Fruit fly (Drosophila melanogaster) whole organism: Measurements from ENCODE around the gene tj.

Source experiments
- CG8478 ChIP-seq: fragments of >200 bp; optimal IDR thresholded peaks from 2 replicates; lab custom pipeline; 2018; ENCODE audit warnings: inconsistent platforms
- EcR ChIP-seq, 2 experiments: fragments of >200 bp; optimal IDR thresholded peaks; 2 replicates each; lab custom pipeline; 2017; ENCODE audit warnings: missing biosample characterization in 2 of 2, missing genetic modification characterization in 2 of 2, missing genetic modification reagents in 2 of 2
- pan ChIP-seq: fragments of >200 bp; optimal IDR thresholded peaks from 2 replicates; lab custom pipeline; 2017
- psq ChIP-seq: fragments of >200 bp; optimal IDR thresholded peaks from 2 replicates; lab custom pipeline; 2017
- usp ChIP-seq: fragments of >200 bp; optimal IDR thresholded peaks from 2 replicates; lab custom pipeline; 2017; ENCODE audit warnings: missing biosample characterization, missing genetic modification characterization, mixed read lengths

DNA sequence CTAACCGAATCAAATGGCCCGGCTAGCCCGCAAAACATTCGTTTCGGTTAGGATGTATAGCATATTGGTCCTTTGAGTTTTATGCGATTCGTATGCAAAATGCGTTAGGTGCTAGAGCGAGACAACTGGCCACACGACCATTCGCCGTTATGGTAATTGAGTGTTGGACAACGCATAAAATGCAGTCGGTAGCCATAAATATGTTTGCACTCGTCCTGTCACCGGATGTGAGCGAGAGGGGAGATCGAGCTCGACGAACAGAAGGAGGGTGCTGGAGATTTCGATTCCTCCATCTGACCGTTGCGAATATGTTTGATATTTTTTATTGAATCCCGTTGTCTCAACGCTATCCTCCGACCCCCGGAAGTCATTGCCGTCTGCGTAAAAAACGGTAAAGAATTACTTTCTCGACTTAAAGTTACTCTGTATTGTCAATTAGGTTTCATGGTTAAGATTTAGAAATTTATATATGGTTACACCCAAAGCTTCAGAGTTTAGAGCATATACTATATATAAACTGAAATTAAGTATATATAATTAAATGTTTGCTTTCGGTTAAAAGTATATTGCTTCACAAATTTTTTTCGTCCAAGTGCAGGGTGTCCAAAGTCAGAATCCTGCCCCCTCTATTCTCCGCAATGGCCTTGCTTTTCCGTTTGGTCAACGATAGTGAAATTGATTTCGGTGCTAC is 6.0 kb upstream of the tj start:
- TF ChIP-seq psq (lab: Kevin White, UChicago) (no peak), pan (lab: Kevin White, UChicago) (no peak), usp (GFP tag; lab: Kevin White, UChicago) (no peak), CG8478 (lab: Kevin White, UChicago) (no peak), EcR (GFP tag; optimal IDR thresholded peaks at IDR 0.05; lab: Kevin White, UChicago) (no peak)
